Worm (Caenorhabditis elegans): ENCODE measurements around the gene ccdc-47.

DNA sequence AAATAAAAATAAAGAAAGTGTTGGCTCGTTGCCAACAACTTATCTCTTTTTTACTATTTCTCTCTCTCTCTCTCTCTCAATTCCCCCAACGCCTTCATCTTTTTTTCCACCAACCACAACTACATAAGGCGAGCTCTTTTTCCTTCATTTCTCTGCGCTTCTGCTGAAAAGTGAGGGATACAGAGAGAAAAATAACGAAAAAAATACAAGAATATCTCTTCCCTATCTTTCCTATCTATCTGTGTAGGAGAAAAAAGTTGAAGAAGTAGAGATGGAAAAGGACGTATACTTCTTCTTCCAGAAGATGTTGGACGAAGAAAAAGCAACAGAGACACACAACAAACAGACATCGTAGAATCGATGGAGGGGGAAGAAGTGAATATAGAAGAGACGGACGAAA is 17.9 kb upstream of the ccdc-47 start:
- TF ChIP-seq T22C8.4 (GFP tag; IDR thresholded peaks at IDR 0.05) (no peak), ref-1 (GFP tag; conservative IDR thresholded peaks at IDR 0.05) (no peak), med-1 (GFP tag; optimal IDR thresholded peaks at IDR 0.05; ENCODE audit: insufficient read depth) (no peak), cog-1 (tag; optimal IDR thresholded peaks at IDR 0.05) (no peak), klf-2 (GFP tag; conservative IDR thresholded peaks at IDR 0.05) (no peak), tab-1 (GFP tag; IDR thresholded peaks at IDR 0.05) (no peak), flt-1 (GFP tag; IDR thresholded peaks at IDR 0.05) (no peak), ztf-23 (GFP tag; IDR thresholded peaks at IDR 0.05) (no peak), ztf-29 (GFP tag; IDR thresholded peaks at IDR 0.05) (no peak)
